Fruit fly (Drosophila melanogaster) S2 (cell line): ENCODE data around the gene hoe2.

Experiments
- CG8478 ChIP-seq: fragments of >200 bp; optimal IDR thresholded peaks from 2 replicates; lab custom pipeline; 2018
- CTCF ChIP-seq, 2 experiments: fragments of >200 bp; optimal IDR thresholded peaks; 2 replicates each; lab custom pipeline; 2018

DNA sequence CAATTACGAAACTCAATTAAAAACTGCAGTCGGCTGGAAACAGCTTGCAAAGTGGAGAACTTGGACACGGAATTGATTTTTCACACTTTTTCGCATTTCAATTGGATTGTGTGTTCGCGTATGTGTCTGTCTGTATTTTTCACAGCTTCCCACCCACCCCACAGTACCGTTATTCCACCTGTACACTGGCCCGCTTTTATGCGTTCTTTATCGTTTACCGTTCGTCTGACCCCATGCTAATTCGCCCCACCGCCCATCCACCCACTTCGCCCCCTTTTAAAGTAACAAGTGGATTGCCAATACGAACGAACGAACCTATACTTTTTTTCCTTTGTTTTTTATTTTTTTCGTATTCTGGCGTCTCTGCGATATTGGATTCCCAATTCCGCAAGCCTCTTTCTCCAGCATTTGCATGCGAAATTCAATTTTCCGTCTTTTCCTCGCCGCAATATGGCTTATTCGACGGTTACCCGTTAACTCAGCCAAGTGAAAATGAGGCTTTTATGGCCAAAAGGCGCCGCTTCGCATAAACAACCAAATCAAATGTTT is 45.9 kb upstream of the hoe2 start:
- TF ChIP-seq CG8478 (no peak), CTCF (optimal IDR thresholded peaks at IDR 0.05; lab: Kevin White, UChicago) (no peak)
